Worm (Caenorhabditis elegans) whole organism, L1 larva: ENCODE measurements around the gene Y46G5A.29.

Experiments used
- nhr-11 ChIP-seq: fragments of 150-350 bp; optimal IDR thresholded peaks from 2 replicates; lab custom pipeline; 2014; ENCODE audit warnings: missing biosample characterization, missing genetic modification characterization
- skn-1 ChIP-seq: fragments of 150-350 bp; optimal IDR thresholded peaks from 2 replicates; lab custom pipeline; 2014; ENCODE audit warnings: missing biosample characterization, missing genetic modification characterization

ce11 chrII:12840057-12840456 lies 15.9 kb upstream of the Y46G5A.29 start, which contains the start of gene lgc-35:
- no peak for TF ChIP-seq skn-1 (tag; lab: Kevin White, UChicago)
- no peak for TF ChIP-seq nhr-11 (tag; lab: Kevin White, UChicago)
